Fruit fly (Drosophila melanogaster): ENCODE data around the gene CG6602.

The CG6602 gene

dm6 chr3L:6071454-6072189 is at the start of gene CG6602:
TSS of gene CG6602 (plus strand) at chr3L:6072139.
- TF ChIP-seq bab1 (GFP tag; optimal IDR thresholded peaks at IDR 0.05) (peak; percentile 43), tj (GFP tag; optimal IDR thresholded peaks at IDR 0.05) (no peak), pad (GFP tag; optimal IDR thresholded peaks at IDR 0.05) (peak; percentile 30), Mnt (GFP tag; optimal IDR thresholded peaks at IDR 0.05) (peak; percentile 20), Clk (GFP tag; optimal IDR thresholded peaks at IDR 0.05) (no peak), toe (GFP tag; optimal IDR thresholded peaks at IDR 0.05) (no peak), CG14711 (tag; optimal IDR thresholded peaks at IDR 0.05) (peak; percentile 26), Hr96 (GFP tag; optimal IDR thresholded peaks at IDR 0.05) (peak; percentile 33), CG1620 (GFP tag; optimal IDR thresholded peaks at IDR 0.05) (peak; percentile 37), CG33017 (tag; optimal IDR thresholded peaks at IDR 0.05) (no peak), CG7101 (tag; optimal IDR thresholded peaks at IDR 0.05) (peak; percentile 34), kay (GFP tag; ENCODE audit: borderline replicate concordance) (peak; percentile 17), Crg-1 (GFP tag; optimal IDR thresholded peaks at IDR 0.05) (no peak), CG7045 (GFP tag; optimal IDR thresholded peaks at IDR 0.05) (peak; percentile 67), CG11617 (GFP tag; optimal IDR thresholded peaks at IDR 0.05) (peak; percentile 2)

- no peak for TF ChIP-seq CG14711 (tag; optimal IDR thresholded peaks at IDR 0.05)
Observed at dm6 chr3L:6022142-6022541, 49.8 kb upstream of the CG6602 start.

- TF ChIP-seq kay (GFP tag; ENCODE audit: borderline replicate concordance), result peak; percentile 25
- TF ChIP-seq Mnt (GFP tag; optimal IDR thresholded peaks at IDR 0.05), result no peak
Observed at dm6 chr3L:6033008-6033407, 38.9 kb upstream of the CG6602 start.

- TF ChIP-seq pad (GFP tag; optimal IDR thresholded peaks at IDR 0.05) (no peak), CG5204 (GFP tag; optimal IDR thresholded peaks at IDR 0.05) (no peak), Mnt (GFP tag; optimal IDR thresholded peaks at IDR 0.05) (no peak), toe (GFP tag; optimal IDR thresholded peaks at IDR 0.05) (no peak), tj (GFP tag; optimal IDR thresholded peaks at IDR 0.05) (no peak), CG7101 (tag; optimal IDR thresholded peaks at IDR 0.05) (no peak), CG7045 (GFP tag; optimal IDR thresholded peaks at IDR 0.05) (no peak), CG14711 (tag; optimal IDR thresholded peaks at IDR 0.05) (no peak), kay (GFP tag; ENCODE audit: borderline replicate concordance) (no peak)
Observed at dm6 chr3L:6034511-6034910, 37.4 kb upstream of the CG6602 start, which contains the start of gene CG10477. TSS of gene CG10477 (minus strand) at chr3L:6034611.

dm6 chr3L:6034916-6035315 is 37.0 kb upstream of the CG6602 start, which contains the start of gene yip7:
TSS of gene yip7 (plus strand) at chr3L:6035216.
- TF ChIP-seq kay (GFP tag; ENCODE audit: borderline replicate concordance) (no peak), CG12768 (GFP tag; optimal IDR thresholded peaks at IDR 0.05) (no peak), ovo (GFP tag; optimal IDR thresholded peaks at IDR 0.05) (no peak), Hr96 (GFP tag; optimal IDR thresholded peaks at IDR 0.05) (no peak), bab1 (GFP tag; optimal IDR thresholded peaks at IDR 0.05) (no peak), toe (GFP tag; optimal IDR thresholded peaks at IDR 0.05) (no peak), CG5204 (GFP tag; optimal IDR thresholded peaks at IDR 0.05) (no peak), cnc (optimal IDR thresholded peaks at IDR 0.05) (no peak), CG14711 (tag; optimal IDR thresholded peaks at IDR 0.05) (no peak), CG7101 (tag; optimal IDR thresholded peaks at IDR 0.05) (no peak), tj (GFP tag; optimal IDR thresholded peaks at IDR 0.05) (no peak), CG1620 (GFP tag; optimal IDR thresholded peaks at IDR 0.05) (no peak), CG7045 (GFP tag; optimal IDR thresholded peaks at IDR 0.05) (no peak)

dm6 chr3L:6036141-6036540 is 35.8 kb upstream of the CG6602 start:
- TF ChIP-seq kay (GFP tag; ENCODE audit: borderline replicate concordance) (peak; percentile 75), Hr96 (GFP tag; optimal IDR thresholded peaks at IDR 0.05) (peak; percentile 21), cic (GFP tag; optimal IDR thresholded peaks at IDR 0.05) (peak; percentile 26), CG33017 (tag; optimal IDR thresholded peaks at IDR 0.05) (no peak)

- TF ChIP-seq CG7045 (GFP tag; optimal IDR thresholded peaks at IDR 0.05) (no peak), kay (GFP tag; ENCODE audit: borderline replicate concordance) (no peak), tj (GFP tag; optimal IDR thresholded peaks at IDR 0.05) (no peak), CG12768 (GFP tag; optimal IDR thresholded peaks at IDR 0.05) (no peak), Mnt (GFP tag; optimal IDR thresholded peaks at IDR 0.05) (no peak), cic (GFP tag; optimal IDR thresholded peaks at IDR 0.05) (no peak), CG7101 (tag; optimal IDR thresholded peaks at IDR 0.05) (no peak), CG11617 (GFP tag; optimal IDR thresholded peaks at IDR 0.05) (no peak), Clk (GFP tag; optimal IDR thresholded peaks at IDR 0.05) (no peak), pad (GFP tag; optimal IDR thresholded peaks at IDR 0.05) (no peak), toe (GFP tag; optimal IDR thresholded peaks at IDR 0.05) (no peak), CG14711 (tag; optimal IDR thresholded peaks at IDR 0.05) (no peak), cnc (optimal IDR thresholded peaks at IDR 0.05) (no peak)
Observed at dm6 chr3L:6036811-6037210, 35.1 kb upstream of the CG6602 start, which contains the start of gene CG6462. TSS of gene CG6462 (plus strand) at chr3L:6037111.

Data from whole organism, adult.